Fruit fly (Drosophila melanogaster) whole organism, embryonic: Measurements from ENCODE around the gene Stat92E.

ENCODE experiments used
- CTCF ChIP-seq: fragments of 200-800 bp; sonication (Bioruptor generic); optimal IDR thresholded peaks from 2 replicates; lab custom pipeline; 2017; ENCODE audit warnings: missing biosample characterization, mild to moderate bottlenecking, missing genetic modification characterization, moderate library complexity
- Dad ChIP-seq: fragments of 200-800 bp; sonication (Bioruptor generic); optimal IDR thresholded peaks from 3 replicates; lab custom pipeline; 2016; ENCODE audit warnings: missing biosample characterization, missing genetic modification characterization
- Stat92E ChIP-seq, 3 experiments: fragments of >200 bp in 2 of 3; fragments of 200-800 bp in 1 of 3; sonication (Bioruptor generic) in 1 of 3; optimal IDR thresholded peaks; 2 replicates each; lab custom pipeline; 2017 to 2019; ENCODE audit warnings: missing biosample characterization in 3 of 3, missing genetic modification characterization in 3 of 3, mild to moderate bottlenecking in 1 of 3, moderate library complexity in 1 of 3
- fd96Cb ChIP-seq: fragments of 200-800 bp; sonication (Bioruptor generic); optimal IDR thresholded peaks from 2 replicates; lab custom pipeline; 2018; ENCODE audit warnings: missing biosample characterization, mild to moderate bottlenecking, missing genetic modification characterization, moderate library complexity

dm6 chr3R:20596337-20596962, 44.3 kb upstream of the Stat92E start:
- peak in 1 of 3 experiments; percentile 61 for TF ChIP-seq Stat92E (GFP tag; optimal IDR thresholded peaks at IDR 0.05; lab: Kevin White, UChicago)
- TF ChIP-seq fd96Cb (tag; lab: Kevin White, UChicago) = no peak
- no peak for TF ChIP-seq Dad (GFP tag; lab: Kevin White, UChicago)
- no peak for TF ChIP-seq CTCF (GFP tag; lab: Kevin White, UChicago)
